Fruit fly (Drosophila melanogaster) whole organism, embryonic: ENCODE data around the gene CNPYb.
A peak's percentile ranks its signal among the peaks of the same experiment; 100 is the strongest.

ENCODE experiments used
- CG1024 ChIP-seq: fragments of 200-800 bp; sonication (Bioruptor generic); IDR thresholded peaks from 2 replicates; pipeline ENCODE4 v1.3.6; 2022; ENCODE audit warnings: missing biosample characterization, missing genetic modification characterization
- CG10267 ChIP-seq: fragments of 200-800 bp; sonication (Bioruptor generic); optimal IDR thresholded peaks from 2 replicates; lab custom pipeline; 2018; ENCODE audit warnings: missing biosample characterization, mild to moderate bottlenecking, missing genetic modification characterization, moderate library complexity
- CG12219 ChIP-seq: fragments of 200-800 bp; sonication (Bioruptor generic); optimal IDR thresholded peaks from 3 replicates; lab custom pipeline; 2018; ENCODE audit warnings: missing biosample characterization, mild to moderate bottlenecking, missing genetic modification characterization
- CG12236 ChIP-seq: fragments of 200-800 bp; sonication (Bioruptor generic); optimal IDR thresholded peaks from 2 replicates; lab custom pipeline; 2016; ENCODE audit warnings: missing biosample characterization, missing genetic modification characterization
- CG15479 ChIP-seq: fragments of 200-800 bp; sonication (Bioruptor generic); optimal IDR thresholded peaks from 3 replicates; lab custom pipeline; 2019; ENCODE audit warnings: missing biosample characterization, mild to moderate bottlenecking, missing genetic modification characterization, moderate library complexity
- CG16779 ChIP-seq: fragments of 200-800 bp; sonication (Bioruptor generic); IDR thresholded peaks from 2 replicates; pipeline ENCODE4 v1.3.6; 2022; ENCODE audit warnings: missing biosample characterization, missing genetic modification characterization
- CG17186 ChIP-seq: fragments of 200-800 bp; sonication (Bioruptor generic); optimal IDR thresholded peaks from 3 replicates; lab custom pipeline; 2017; ENCODE audit warnings: missing biosample characterization, missing genetic modification reagents, missing genetic modification characterization
- CG17829 ChIP-seq: fragments of 200-800 bp; optimal IDR thresholded peaks from 2 replicates; lab custom pipeline; 2019; ENCODE audit warnings: missing biosample characterization, mild to moderate bottlenecking, missing genetic modification characterization, moderate library complexity
- CG18619 ChIP-seq: fragments of 200-800 bp; sonication (Bioruptor generic); optimal IDR thresholded peaks from 3 replicates; lab custom pipeline; 2017; ENCODE audit warnings: missing biosample characterization, mild to moderate bottlenecking, missing genetic modification characterization
- CG2889 ChIP-seq: fragments of 200-800 bp; sonication (Bioruptor generic); IDR thresholded peaks from 3 replicates; pipeline ENCODE4 v1.3.6; 2022; ENCODE audit warnings: missing biosample characterization, missing genetic modification characterization
- CG32532 ChIP-seq: fragments of 200-800 bp; sonication (Bioruptor generic); IDR thresholded peaks from 2 replicates; pipeline ENCODE4 v1.3.6; 2022; ENCODE audit warnings: missing biosample characterization, missing genetic modification characterization
- CG34224 ChIP-seq: fragments of 200-800 bp; sonication (Bioruptor generic); IDR thresholded peaks from 3 replicates; pipeline ENCODE4 v1.3.6; 2022; ENCODE audit warnings: missing biosample characterization, missing genetic modification characterization; ENCODE audit not compliant: partially characterized antibody
- CG3847 ChIP-seq: fragments of 200-800 bp; sonication (Bioruptor generic); IDR thresholded peaks from 2 replicates; pipeline ENCODE4 v1.3.6; 2022; ENCODE audit warnings: missing biosample characterization, missing genetic modification characterization
- CG3995 ChIP-seq: fragments of 200-800 bp; sonication (Bioruptor generic); optimal IDR thresholded peaks from 3 replicates; lab custom pipeline; 2016; ENCODE audit warnings: missing biosample characterization, missing genetic modification characterization
- CG4282 ChIP-seq: fragments of 200-800 bp; sonication (Bioruptor generic); optimal IDR thresholded peaks from 2 replicates; lab custom pipeline; 2016; ENCODE audit warnings: missing biosample characterization, missing genetic modification characterization
- CG4360 ChIP-seq: fragments of 200-800 bp; sonication (Bioruptor generic); IDR thresholded peaks from 2 replicates; pipeline ENCODE4 v1.3.6; 2022; ENCODE audit warnings: missing biosample characterization, missing genetic modification characterization
- CG6654 ChIP-seq: fragments of 200-800 bp; sonication (Bioruptor generic); optimal IDR thresholded peaks from 2 replicates; lab custom pipeline; 2017; ENCODE audit warnings: missing biosample characterization, mild to moderate bottlenecking, missing genetic modification characterization
- CG6854 ChIP-seq: fragments of 200-800 bp; sonication (Bioruptor generic); optimal IDR thresholded peaks from 3 replicates; lab custom pipeline; 2017; ENCODE audit warnings: missing biosample characterization, mild to moderate bottlenecking, missing genetic modification characterization
- Dad ChIP-seq: fragments of 200-800 bp; sonication (Bioruptor generic); optimal IDR thresholded peaks from 3 replicates; lab custom pipeline; 2016; ENCODE audit warnings: missing biosample characterization, missing genetic modification characterization
- Dbx ChIP-seq: fragments of 200-800 bp; sonication (Bioruptor generic); IDR thresholded peaks from 3 replicates; pipeline ENCODE4 v1.3.6; 2022; ENCODE audit warnings: missing biosample characterization, missing genetic modification characterization
- HLHmδ ChIP-seq: fragments of 200-800 bp; sonication (Bioruptor generic); optimal IDR thresholded peaks from 2 replicates; lab custom pipeline; 2018; ENCODE audit warnings: missing biosample characterization, mild to moderate bottlenecking, missing genetic modification characterization, moderate library complexity
- Hr51 ChIP-seq, 2 experiments: fragments of 200-800 bp; sonication (Bioruptor generic); optimal IDR thresholded peaks; 2 replicates in 1 of 2; 3 replicates in 1 of 2; lab custom pipeline; 2016 to 2018; ENCODE audit warnings: missing biosample characterization in 2 of 2, missing genetic modification characterization in 2 of 2, mild to moderate bottlenecking in 1 of 2, moderate library complexity in 1 of 2
- MTF-1 ChIP-seq: fragments of 200-800 bp; sonication (Bioruptor generic); optimal IDR thresholded peaks from 2 replicates; lab custom pipeline; 2018; ENCODE audit warnings: missing biosample characterization, mild to moderate bottlenecking, missing genetic modification characterization, borderline replicate concordance
- Mad ChIP-seq: fragments of 200-800 bp; sonication (Bioruptor generic); optimal IDR thresholded peaks from 2 replicates; lab custom pipeline; 2016; ENCODE audit warnings: missing biosample characterization, missing genetic modification characterization
- NfI ChIP-seq: fragments of 200-800 bp; sonication (Bioruptor generic); optimal IDR thresholded peaks from 3 replicates; lab custom pipeline; 2018; ENCODE audit warnings: missing biosample characterization, mild to moderate bottlenecking, missing genetic modification characterization, moderate library complexity
- Oli ChIP-seq: fragments of 200-800 bp; sonication (Bioruptor generic); optimal IDR thresholded peaks from 2 replicates; lab custom pipeline; 2018; ENCODE audit warnings: missing biosample characterization, mild to moderate bottlenecking, missing genetic modification characterization, moderate library complexity
- Sry-δ ChIP-seq: fragments of 200-800 bp; sonication (Bioruptor generic); optimal IDR thresholded peaks from 2 replicates; lab custom pipeline; 2016; ENCODE audit warnings: missing biosample characterization, missing genetic modification characterization
- TFAM ChIP-seq: fragments of 200-800 bp; sonication (Bioruptor generic); optimal IDR thresholded peaks from 2 replicates; lab custom pipeline; 2017; ENCODE audit warnings: missing biosample characterization, missing genetic modification characterization, inconsistent platforms
- danr ChIP-seq: fragments of 200-800 bp; sonication (Bioruptor generic); IDR thresholded peaks from 2 replicates; pipeline ENCODE4 v1.3.6; 2022; ENCODE audit warnings: missing biosample characterization, missing genetic modification characterization
- disco-r ChIP-seq: fragments of 200-800 bp; sonication (Bioruptor generic); optimal IDR thresholded peaks from 2 replicates; lab custom pipeline; 2016; ENCODE audit warnings: missing biosample characterization, missing genetic modification characterization
- dm ChIP-seq: fragments of 200-800 bp; sonication (Bioruptor generic); optimal IDR thresholded peaks from 3 replicates; lab custom pipeline; 2016; ENCODE audit warnings: missing biosample characterization, missing genetic modification characterization
- fd64A ChIP-seq: fragments of 200-800 bp; sonication (Bioruptor generic); optimal IDR thresholded peaks from 3 replicates; lab custom pipeline; 2018; ENCODE audit warnings: missing biosample characterization, mild to moderate bottlenecking, missing genetic modification characterization
- ftz-f1 ChIP-seq: fragments of 200-800 bp; sonication (Bioruptor generic); optimal IDR thresholded peaks from 2 replicates; lab custom pipeline; 2016; ENCODE audit warnings: missing biosample characterization, missing genetic modification characterization
- fu2 ChIP-seq: fragments of 200-800 bp; sonication (Bioruptor generic); optimal IDR thresholded peaks from 2 replicates; lab custom pipeline; 2016; ENCODE audit warnings: missing biosample characterization, missing genetic modification characterization
- onecut ChIP-seq: fragments of 200-800 bp; sonication (Bioruptor generic); IDR thresholded peaks from 2 replicates; pipeline ENCODE4 v1.3.6; 2022; ENCODE audit warnings: missing biosample characterization, missing genetic modification characterization
- org-1 ChIP-seq: fragments of 200-800 bp; sonication (Bioruptor generic); optimal IDR thresholded peaks from 2 replicates; lab custom pipeline; 2017; ENCODE audit warnings: missing biosample characterization, missing genetic modification characterization
- pita ChIP-seq: fragments of 200-800 bp; sonication (Bioruptor generic); optimal IDR thresholded peaks from 2 replicates; lab custom pipeline; 2017; ENCODE audit warnings: missing biosample characterization, mild to moderate bottlenecking, missing genetic modification characterization
- pzg ChIP-seq: fragments of 200-800 bp; sonication (Bioruptor generic); optimal IDR thresholded peaks from 3 replicates; lab custom pipeline; 2018; ENCODE audit warnings: missing biosample characterization, mild to moderate bottlenecking, missing genetic modification characterization, moderate library complexity
- rib ChIP-seq: fragments of 200-800 bp; sonication (Bioruptor generic); IDR thresholded peaks from 2 replicates; pipeline ENCODE4 v1.3.6; 2022; ENCODE audit warnings: missing biosample characterization, missing genetic modification characterization
- sisA ChIP-seq: fragments of 200-800 bp; sonication (Bioruptor generic); IDR thresholded peaks from 2 replicates; pipeline ENCODE4 v1.3.6; 2022; ENCODE audit warnings: missing biosample characterization, missing genetic modification characterization
- sob ChIP-seq: fragments of 200-800 bp; sonication (Bioruptor generic); IDR thresholded peaks from 2 replicates; pipeline ENCODE4 v1.3.6; 2022; ENCODE audit warnings: missing biosample characterization, missing genetic modification characterization
- stc ChIP-seq: fragments of 200-800 bp; sonication (Bioruptor generic); IDR thresholded peaks from 2 replicates; pipeline ENCODE4 v1.3.6; 2022; ENCODE audit warnings: missing biosample characterization, missing genetic modification characterization
- tio ChIP-seq: fragments of 200-800 bp; sonication (Bioruptor generic); optimal IDR thresholded peaks from 2 replicates; lab custom pipeline; 2017; ENCODE audit warnings: missing biosample characterization, missing genetic modification characterization, inconsistent platforms
- trem ChIP-seq: fragments of 200-800 bp; optimal IDR thresholded peaks from 3 replicates; lab custom pipeline; 2019; ENCODE audit warnings: missing biosample characterization, mild to moderate bottlenecking, missing genetic modification characterization, moderate library complexity
- trh ChIP-seq: fragments of 200-800 bp; sonication (Bioruptor generic); optimal IDR thresholded peaks from 2 replicates; lab custom pipeline; 2016; ENCODE audit warnings: missing biosample characterization, missing genetic modification characterization
- ttk ChIP-seq: fragments of 200-800 bp; sonication (Bioruptor generic); IDR thresholded peaks from 2 replicates; pipeline ENCODE4 v2.1.2; 2022; ENCODE audit warnings: missing biosample characterization, missing genetic modification characterization
- unc-4 ChIP-seq: fragments of 200-800 bp; sonication (Bioruptor generic); IDR thresholded peaks from 2 replicates; pipeline ENCODE4 v1.3.6; 2022; ENCODE audit warnings: missing biosample characterization, missing genetic modification characterization; ENCODE audit not compliant: partially characterized antibody
- zen ChIP-seq: fragments of 200-800 bp; sonication (Bioruptor generic); optimal IDR thresholded peaks from 3 replicates; lab custom pipeline; 2018; ENCODE audit warnings: missing biosample characterization, mild to moderate bottlenecking, missing genetic modification characterization, moderate library complexity
- zfh2 ChIP-seq: fragments of 200-800 bp; sonication (Bioruptor generic); optimal IDR thresholded peaks from 2 replicates; lab custom pipeline; 2016; ENCODE audit warnings: missing biosample characterization, missing genetic modification characterization

CNPYb gene

dm6 chr3L:19062472-19063409 is 33.3 kb downstream of the CNPYb start, which contains the start of the genes Ugt316A1 and Sfxn2 (continued):
- TF ChIP-seq CG17829 (tag; lab: Kevin White, UChicago) (peak; percentile 51), Oli (tag; lab: Kevin White, UChicago) (peak; percentile 2), rib (GFP tag; lab: Robert Waterston, UW) (0 out of 2 replicates have a peak, but pooled peaks have one; percentile 58), ftz-f1 (GFP tag; lab: Kevin White, UChicago) (no peak), CG18619 (GFP tag; lab: Kevin White, UChicago) (peak; percentile 15), CG6854 (GFP tag; lab: Kevin White, UChicago) (no peak), CG6654 (GFP tag; lab: Kevin White, UChicago) (no peak), ttk (GFP tag; lab: Robert Waterston, UW) (no peak; the same call in 1 of the 2 replicates), CG15479 (GFP tag; lab: Kevin White, UChicago) (peak; percentile 93), Dad (GFP tag; lab: Kevin White, UChicago) (no peak), CG1024 (GFP tag; lab: Robert Waterston, UW) (no peak), unc-4 (0 out of 2 replicates have a peak, but pooled peaks have one; percentile 38), zfh2 (GFP tag; lab: Kevin White, UChicago) (peak; percentile 30), pita (GFP tag; lab: Kevin White, UChicago) (peak; percentile 42), NfI (peak; percentile 30), Mad (GFP tag; lab: Kevin White, UChicago) (peak; percentile 36), onecut (no peak), CG2889 (no peak), disco-r (GFP tag; lab: Kevin White, UChicago) (no peak), fd64A (no peak), CG12219 (no peak), CG34224 (GFP tag; lab: Robert Waterston, UW) (no peak), MTF-1 (GFP tag; lab: Kevin White, UChicago) (no peak), TFAM (GFP tag; lab: Kevin White, UChicago) (no peak), danr (GFP tag; lab: Robert Waterston, UW) (no peak), Dbx (peak; percentile 31; the same call in 1 of the 3 replicates), sob (GFP tag; lab: Robert Waterston, UW) (0 out of 2 replicates have a peak, but pooled peaks have one; percentile 47), tio (no peak), HLHmδ (GFP tag; lab: Kevin White, UChicago) (peak; percentile 17), org-1 (GFP tag; lab: Kevin White, UChicago) (no peak), CG3995 (GFP tag; lab: Kevin White, UChicago) (no peak), CG3847 (GFP tag; lab: Robert Waterston, UW) (peak; percentile 70), CG4360 (GFP tag; lab: Robert Waterston, UW) (no peak), fu2 (no peak), pzg (GFP tag; lab: Kevin White, UChicago) (peak; percentile 86), sisA (GFP tag; lab: Robert Waterston, UW) (peak; percentile 38), CG10267 (tag; lab: Kevin White, UChicago) (peak; percentile 58), Hr51 (GFP tag; optimal IDR thresholded peaks at IDR 0.05; lab: Kevin White, UChicago) (peak in 1 of 2 experiments; percentile 28), dm (GFP tag; lab: Kevin White, UChicago) (peak; percentile 25), stc (GFP tag; lab: Robert Waterston, UW) (no peak), CG4282 (GFP tag; lab: Kevin White, UChicago) (no peak), CG32532 (GFP tag; lab: Robert Waterston, UW) (no peak), CG16779 (no peak), trh (GFP tag; lab: Kevin White, UChicago) (no peak), zen (tag; lab: Kevin White, UChicago) (peak; percentile 21), CG12236 (GFP tag; lab: Kevin White, UChicago) (no peak), Sry-δ (peak; percentile 48), trem (tag; lab: Kevin White, UChicago) (peak; percentile 76), CG17186 (GFP tag; lab: Kevin White, UChicago) (peak; percentile 33)
